Fruit fly (Drosophila melanogaster) whole organism, pupa: ENCODE measurements around the gene CG5793.

Experiments used
- CG10348 ChIP-seq: fragments of 200-800 bp; sonication (Bioruptor generic); IDR thresholded peaks from 2 replicates; pipeline ENCODE4 v1.3.6; 2022; ENCODE audit warnings: missing biosample characterization, missing genetic modification characterization
- CG12605 ChIP-seq: fragments of 200-800 bp; sonication (Bioruptor generic); IDR thresholded peaks from 2 replicates; pipeline ENCODE4 v1.3.6; 2022; ENCODE audit warnings: missing biosample characterization, missing genetic modification characterization
- CG13204 ChIP-seq: fragments of 200-800 bp; sonication (Bioruptor generic); optimal IDR thresholded peaks from 2 replicates; lab custom pipeline; 2018; ENCODE audit warnings: missing biosample characterization, mild to moderate bottlenecking, missing genetic modification characterization, moderate library complexity
- CG14655 ChIP-seq: fragments of 200-800 bp; sonication (Bioruptor generic); optimal IDR thresholded peaks from 3 replicates; lab custom pipeline; 2017; ENCODE audit warnings: mild to moderate bottlenecking, missing biosample characterization, missing genetic modification reagents, missing genetic modification characterization
- CG15710 ChIP-seq: fragments of 200-800 bp; sonication (Bioruptor generic); optimal IDR thresholded peaks from 2 replicates; lab custom pipeline; 2018; ENCODE audit warnings: missing biosample characterization, mild to moderate bottlenecking, missing genetic modification characterization, moderate library complexity
- CG17806 ChIP-seq: fragments of 200-800 bp; sonication (Bioruptor generic); optimal IDR thresholded peaks from 2 replicates; lab custom pipeline; 2018; ENCODE audit warnings: missing biosample characterization, mild to moderate bottlenecking, missing genetic modification characterization, moderate library complexity
- CG32121 ChIP-seq: fragments of 200-800 bp; sonication (Bioruptor generic); IDR thresholded peaks from 2 replicates; pipeline ENCODE4 v1.3.6; 2022; ENCODE audit warnings: missing biosample characterization, missing genetic modification characterization
- CG34367 ChIP-seq: fragments of 200-800 bp; sonication (Bioruptor generic); optimal IDR thresholded peaks from 2 replicates; lab custom pipeline; 2018; ENCODE audit warnings: missing biosample characterization, mild to moderate bottlenecking, missing genetic modification characterization
- CG4496 ChIP-seq: fragments of 200-800 bp; sonication (Bioruptor generic); IDR thresholded peaks from 3 replicates; pipeline ENCODE4 v1.3.6; 2022; ENCODE audit warnings: missing biosample characterization, missing genetic modification characterization
- CG8159 ChIP-seq: fragments of 200-800 bp; sonication (Bioruptor generic); optimal IDR thresholded peaks from 3 replicates; lab custom pipeline; 2018; ENCODE audit warnings: missing biosample characterization, mild to moderate bottlenecking, missing genetic modification characterization, moderate library complexity
- CG8301 ChIP-seq: fragments of 200-800 bp; sonication (Bioruptor generic); optimal IDR thresholded peaks from 2 replicates; lab custom pipeline; 2018; ENCODE audit warnings: missing biosample characterization, mild to moderate bottlenecking, missing genetic modification characterization
- CG9948 ChIP-seq: fragments of 200-800 bp; sonication (Bioruptor generic); optimal IDR thresholded peaks from 2 replicates; lab custom pipeline; 2018; ENCODE audit warnings: missing biosample characterization, mild to moderate bottlenecking, missing genetic modification characterization, moderate library complexity
- D1 ChIP-seq: fragments of 200-800 bp; sonication (Bioruptor generic); optimal IDR thresholded peaks from 2 replicates; lab custom pipeline; 2018; ENCODE audit warnings: missing biosample characterization, mild to moderate bottlenecking, missing genetic modification characterization, moderate library complexity
- EcR ChIP-seq: fragments of 200-800 bp; sonication (Bioruptor generic); optimal IDR thresholded peaks from 3 replicates; lab custom pipeline; 2019; ENCODE audit warnings: missing biosample characterization, missing genetic modification characterization, mild to moderate bottlenecking, moderate library complexity, missing genetic modification reagents
- Ets98B ChIP-seq: fragments of 200-800 bp; sonication (Bioruptor generic); IDR thresholded peaks from 2 replicates; pipeline ENCODE4 v1.3.6; 2022; ENCODE audit warnings: missing biosample characterization, missing genetic modification characterization
- Pif1A ChIP-seq: fragments of 200-800 bp; sonication (Bioruptor generic); optimal IDR thresholded peaks from 3 replicates; lab custom pipeline; 2016; ENCODE audit warnings: missing biosample characterization, missing genetic modification characterization
- Pif1B ChIP-seq: fragments of 200-800 bp; sonication (Bioruptor generic); optimal IDR thresholded peaks from 3 replicates; lab custom pipeline; 2016; ENCODE audit warnings: missing biosample characterization, missing genetic modification characterization
- Snoo ChIP-seq: fragments of 200-800 bp; sonication (Bioruptor generic); optimal IDR thresholded peaks from 3 replicates; lab custom pipeline; 2017; ENCODE audit warnings: missing biosample characterization, mild to moderate bottlenecking, missing genetic modification characterization, inconsistent platforms
- fd96Ca ChIP-seq: fragments of 200-800 bp; sonication (Bioruptor generic); IDR thresholded peaks from 3 replicates; pipeline ENCODE4 v1.3.6; 2022; ENCODE audit warnings: missing biosample characterization, missing genetic modification characterization
- gl ChIP-seq: fragments of 200-800 bp; sonication (Bioruptor generic); optimal IDR thresholded peaks from 2 replicates; lab custom pipeline; 2018; ENCODE audit warnings: missing biosample characterization, mild to moderate bottlenecking, missing genetic modification characterization
- rn ChIP-seq: fragments of 200-800 bp; sonication (Bioruptor generic); IDR thresholded peaks from 2 replicates; pipeline ENCODE4 v1.3.6; 2022; ENCODE audit warnings: missing biosample characterization, missing genetic modification characterization

Gene CG5793

dm6 chr3R:21102477-21102876 is 24.9 kb upstream of the CG5793 start:
- TF ChIP-seq gl (tag; lab: Kevin White, UChicago): no peak
- TF ChIP-seq CG15710: no peak
- no peak for TF ChIP-seq CG4496 (GFP tag; lab: Robert Waterston, UW)
- no peak for TF ChIP-seq CG8159 (tag; lab: Kevin White, UChicago)
- no peak for TF ChIP-seq Snoo
- TF ChIP-seq Ets98B (GFP tag; lab: Robert Waterston, UW): no peak
- no peak for TF ChIP-seq fd96Ca (GFP tag; lab: Robert Waterston, UW)
- TF ChIP-seq D1 (tag; lab: Kevin White, UChicago): no peak
- TF ChIP-seq, all 21 proteins: peak for 0

dm6 chr3R:21107907-21108591 is 19.3 kb upstream of the CG5793 start, which contains the start of the genes Sec15 and rtet:
Gene Sec15 (minus strand): TSS chr3R:21107972.
Gene rtet (plus strand): TSS chr3R:21108446.
- TF ChIP-seq Pif1A (GFP tag; lab: Kevin White, UChicago) (no peak), CG8301 (tag; lab: Kevin White, UChicago) (no peak), CG32121 (GFP tag; lab: Robert Waterston, UW) (peak; percentile 52), CG9948 (peak; percentile 30), gl (tag; lab: Kevin White, UChicago) (no peak), CG4496 (GFP tag; lab: Robert Waterston, UW) (peak; percentile 63; the same call in 1 of the 3 replicates), fd96Ca (GFP tag; lab: Robert Waterston, UW) (peak; percentile 66), CG34367 (peak; percentile 27), CG10348 (GFP tag; lab: Robert Waterston, UW) (no peak), CG17806 (tag; lab: Kevin White, UChicago) (peak; percentile 6), CG15710 (peak; percentile 47), EcR (GFP tag; lab: Kevin White, UChicago) (no peak), Ets98B (GFP tag; lab: Robert Waterston, UW) (peak; percentile 58), D1 (tag; lab: Kevin White, UChicago) (no peak), Pif1B (GFP tag; lab: Kevin White, UChicago) (no peak), CG12605 (GFP tag; lab: Robert Waterston, UW) (peak; percentile 27; the same call in 1 of the 2 replicates)

dm6 chr3R:21109712-21110111 is 17.7 kb upstream of the CG5793 start:
- TF ChIP-seq CG10348 (GFP tag; lab: Robert Waterston, UW) (no peak), CG14655 (GFP tag; lab: Kevin White, UChicago) (no peak)

dm6 chr3R:21111046-21111480 is 16.3 kb upstream of the CG5793 start, which contains the start of gene Rab11:
Gene Rab11 (plus strand): TSS chr3R:21111408.
- TF ChIP-seq CG8159 (tag; lab: Kevin White, UChicago) (peak; percentile 39), Pif1A (GFP tag; lab: Kevin White, UChicago) (no peak), Ets98B (GFP tag; lab: Robert Waterston, UW) (no peak), CG34367 (peak; percentile 12), CG15710 (peak; percentile 43)

dm6 chr3R:21111964-21112740 is 15.2 kb upstream of the CG5793 start:
- TF ChIP-seq CG14655 (GFP tag; lab: Kevin White, UChicago): no peak
- peak; percentile 3 for TF ChIP-seq CG8159 (tag; lab: Kevin White, UChicago)
- peak; percentile 55 for TF ChIP-seq CG8301 (tag; lab: Kevin White, UChicago)
- TF ChIP-seq EcR (GFP tag; lab: Kevin White, UChicago): peak; percentile 89
- TF ChIP-seq Snoo: no peak
- TF ChIP-seq CG15710: no peak
- TF ChIP-seq fd96Ca (GFP tag; lab: Robert Waterston, UW): 0 out of 3 replicates have a peak, but pooled peaks have one; percentile 57
- TF ChIP-seq CG12605 (GFP tag; lab: Robert Waterston, UW): no peak
- TF ChIP-seq CG17806 (tag; lab: Kevin White, UChicago): peak; percentile 16
- no peak for TF ChIP-seq CG34367
- TF ChIP-seq gl (tag; lab: Kevin White, UChicago): no peak
- 0 out of 3 replicates have a peak, but pooled peaks have one; percentile 6 for TF ChIP-seq CG4496 (GFP tag; lab: Robert Waterston, UW)
- TF ChIP-seq Pif1B (GFP tag; lab: Kevin White, UChicago): no peak
- no peak for TF ChIP-seq rn (GFP tag; lab: Robert Waterston, UW)
- peak; percentile 44 for TF ChIP-seq Ets98B (GFP tag; lab: Robert Waterston, UW)
- 0 out of 2 replicates have a peak, but pooled peaks have one; percentile 10 for TF ChIP-seq CG32121 (GFP tag; lab: Robert Waterston, UW)
- no peak for TF ChIP-seq Pif1A (GFP tag; lab: Kevin White, UChicago)
- TF ChIP-seq CG10348 (GFP tag; lab: Robert Waterston, UW): no peak
- no peak for TF ChIP-seq CG13204 (GFP tag; lab: Kevin White, UChicago)
- no peak for TF ChIP-seq D1 (tag; lab: Kevin White, UChicago)
- TF ChIP-seq CG9948: peak; percentile 18
